Fruit fly (Drosophila melanogaster) whole organism: ENCODE data around the gene CG9458.

Experiments used
- EcR ChIP-seq, 2 experiments: fragments of >200 bp; optimal IDR thresholded peaks; 2 replicates each; lab custom pipeline; 2017; ENCODE audit warnings: missing biosample characterization in 2 of 2, missing genetic modification characterization in 2 of 2, missing genetic modification reagents in 2 of 2
- pan ChIP-seq: fragments of >200 bp; optimal IDR thresholded peaks from 2 replicates; lab custom pipeline; 2017
- psq ChIP-seq: fragments of >200 bp; optimal IDR thresholded peaks from 2 replicates; lab custom pipeline; 2017
- usp ChIP-seq: fragments of >200 bp; optimal IDR thresholded peaks from 2 replicates; lab custom pipeline; 2017; ENCODE audit warnings: missing biosample characterization, missing genetic modification characterization, mixed read lengths

dm6 chr3R:9791177-9791806 is 28.4 kb downstream of the CG9458 start, which contains the start of the genes CG12945 and CG8507:
- TF ChIP-seq EcR (GFP tag; optimal IDR thresholded peaks at IDR 0.05; lab: Kevin White, UChicago) (no peak), pan (no peak), psq (lab: Kevin White, UChicago) (no peak), usp (GFP tag; lab: Kevin White, UChicago) (no peak)
